Worm (Caenorhabditis elegans) whole organism, L4/young adult: ENCODE measurements around the gene chil-22.

Source experiments
- W03F9.2 ChIP-seq: fragments of 150-350 bp; optimal IDR thresholded peaks from 2 replicates; lab custom pipeline; 2014; ENCODE audit warnings: missing biosample characterization, missing genetic modification characterization
- dao-5 ChIP-seq: sonication (generic microtip); optimal IDR thresholded peaks from 2 replicates; lab custom pipeline; 2016; ENCODE audit warnings: missing genotype, missing genetic modification characterization, moderate library complexity, missing compliant biosample characterization
- him-1 ChIP-seq: sonication (generic microtip); optimal IDR thresholded peaks from 2 replicates; lab custom pipeline; 2016; ENCODE audit warnings: missing genotype, missing genetic modification reagents, missing genetic modification characterization, missing compliant biosample characterization

- TF ChIP-seq dao-5 (tag; lab: Kevin White, UChicago) (no peak), him-1 (tag; lab: Kevin White, UChicago) (no peak), W03F9.2 (no peak)
Observed at ce11 chrII:9493242-9494058, 27.5 kb upstream of the chil-22 start.
